Fruit fly (Drosophila melanogaster): ENCODE data around the gene pn.

Gene pn

DNA sequence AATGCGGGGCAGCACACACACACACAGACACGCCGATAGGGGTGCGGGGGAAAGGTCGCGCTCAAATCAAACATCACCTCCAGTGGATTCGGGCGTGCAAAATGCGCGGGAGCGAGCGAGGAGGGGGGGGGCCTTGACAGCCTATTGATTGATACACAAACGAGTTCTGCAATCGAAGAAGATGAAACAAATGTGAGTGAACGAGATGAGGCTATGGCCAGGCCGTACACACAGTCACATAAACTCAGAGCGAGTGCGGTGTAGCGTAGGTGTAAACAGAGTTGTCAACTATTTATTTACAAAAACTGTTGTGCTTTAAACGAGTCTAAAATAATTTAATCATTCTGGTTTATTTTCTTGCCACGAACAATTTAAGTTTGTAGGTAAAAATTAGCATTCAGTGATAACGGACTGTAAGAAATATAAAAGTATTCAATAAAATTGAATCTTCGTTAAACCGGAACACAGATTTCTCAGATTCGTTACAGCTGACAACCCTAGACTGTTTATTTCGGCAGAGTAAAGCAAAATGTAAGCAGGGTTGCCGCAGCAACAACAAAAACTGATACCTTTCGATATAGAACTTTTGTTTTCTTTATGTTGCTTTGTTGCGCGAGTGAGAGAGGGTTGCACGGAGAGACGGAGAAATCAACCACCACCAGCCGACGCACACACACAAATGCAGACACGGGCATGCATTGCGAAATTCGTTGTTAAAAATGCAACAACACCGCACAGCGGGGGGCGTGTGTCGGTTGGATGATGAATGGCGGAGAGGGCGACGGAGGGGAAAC, 45.8 kb upstream of the pn start (continued):
- peak; percentile 42 for TF ChIP-seq vfl (GFP tag; optimal IDR thresholded peaks at IDR 0.05)
- TF ChIP-seq CG1529 (GFP tag; optimal IDR thresholded peaks at IDR 0.05): peak; percentile 82
- TF ChIP-seq CG11093 (GFP tag; IDR thresholded peaks at IDR 0.05): peak; percentile 55; the same call in 2 of the 3 replicates
- peak; percentile 77 for TF ChIP-seq pho (GFP tag; optimal IDR thresholded peaks at IDR 0.05)
- peak; percentile 90 for TF ChIP-seq CG10979 (tag; optimal IDR thresholded peaks at IDR 0.05)
- peak; percentile 89 for TF ChIP-seq CG2120 (GFP tag; optimal IDR thresholded peaks at IDR 0.05)
- peak; percentile 93 for TF ChIP-seq CG15269 (tag; optimal IDR thresholded peaks at IDR 0.05)
- TF ChIP-seq H2.0 (GFP tag; IDR thresholded peaks at IDR 0.05): peak; percentile 73
- peak; percentile 71 for TF ChIP-seq CG13123 (GFP tag; optimal IDR thresholded peaks at IDR 0.05)
- TF ChIP-seq NC2α (GFP tag; optimal IDR thresholded peaks at IDR 0.05): peak; percentile 63
- peak; percentile 42 for TF ChIP-seq CG7745 (tag; optimal IDR thresholded peaks at IDR 0.05)
- no peak for TF ChIP-seq TFAM (GFP tag; optimal IDR thresholded peaks at IDR 0.05)
- TF ChIP-seq HHEX (GFP tag; optimal IDR thresholded peaks at IDR 0.05): peak; percentile 92
- TF ChIP-seq bab2 (GFP tag; optimal IDR thresholded peaks at IDR 0.05): peak; percentile 85
- peak; percentile 77 for TF ChIP-seq Deaf1 (tag; optimal IDR thresholded peaks at IDR 0.05)
- TF ChIP-seq sr (GFP tag; IDR thresholded peaks at IDR 0.05): peak; percentile 69; the same call in 2 of the 3 replicates
- peak; percentile 64 for TF ChIP-seq NC2β (GFP tag; optimal IDR thresholded peaks at IDR 0.05)
- no peak for TF ChIP-seq zen2 (GFP tag; IDR thresholded peaks at IDR 0.05; ENCODE audit: partially characterized antibody)
- TF ChIP-seq eyg (GFP tag; optimal IDR thresholded peaks at IDR 0.05): peak; percentile 70
- TF ChIP-seq Opbp (GFP tag; IDR thresholded peaks at IDR 0.05; ENCODE audit: partially characterized antibody): no peak
- TF ChIP-seq CG6689 (GFP tag; IDR thresholded peaks at IDR 0.05): peak; percentile 89
- TF ChIP-seq Nf-YA (GFP tag; IDR thresholded peaks at IDR 0.05): peak; percentile 59
- no peak for TF ChIP-seq br (optimal IDR thresholded peaks at IDR 0.05)
- TF ChIP-seq schlank (tag; optimal IDR thresholded peaks at IDR 0.05): peak; percentile 79
- TF ChIP-seq Sin3A (optimal IDR thresholded peaks at IDR 0.05): no peak
- peak; percentile 54 for TF ChIP-seq CG7987 (GFP tag; optimal IDR thresholded peaks at IDR 0.05)
- TF ChIP-seq pfk (GFP tag; optimal IDR thresholded peaks at IDR 0.05): peak; percentile 52
- TF ChIP-seq CG18619 (GFP tag; optimal IDR thresholded peaks at IDR 0.05): peak; percentile 86
- TF ChIP-seq fu2 (GFP tag; optimal IDR thresholded peaks at IDR 0.05): peak; percentile 83
- TF ChIP-seq CG5180 (GFP tag; optimal IDR thresholded peaks at IDR 0.05): peak; percentile 81
- TF ChIP-seq CoRest (tag; optimal IDR thresholded peaks at IDR 0.05): peak; percentile 94
- peak; percentile 64 for TF ChIP-seq Mad (GFP tag; optimal IDR thresholded peaks at IDR 0.05)
- TF ChIP-seq CG17568 (GFP tag; optimal IDR thresholded peaks at IDR 0.05): peak; percentile 93
- no peak for TF ChIP-seq h (optimal IDR thresholded peaks at IDR 0.05)
- TF ChIP-seq lola (GFP tag; optimal IDR thresholded peaks at IDR 0.05): peak in 1 of 3 experiments; percentile 87
- TF ChIP-seq CG17912 (GFP tag; optimal IDR thresholded peaks at IDR 0.05): peak; percentile 42
- peak; percentile 88 for TF ChIP-seq Ssrp (tag; optimal IDR thresholded peaks at IDR 0.05)
- no peak for TF ChIP-seq lov (optimal IDR thresholded peaks at IDR 0.05)
- TF ChIP-seq lov (GFP tag; IDR thresholded peaks at IDR 0.05): 0 out of 3 replicates have a peak, but pooled peaks have one; percentile 57
- peak; percentile 98 for TF ChIP-seq sens (GFP tag)
- TF ChIP-seq H15 (GFP tag; IDR thresholded peaks at IDR 0.05): peak; percentile 72; the same call in 2 of the 3 replicates
- peak; percentile 72 for TF ChIP-seq CG14667 (GFP tag; IDR thresholded peaks at IDR 0.05)
- TF ChIP-seq CG2889 (GFP tag; IDR thresholded peaks at IDR 0.05): peak; percentile 74; the same call in 1 of the 3 replicates
- TF ChIP-seq CG6683 (GFP tag; optimal IDR thresholded peaks at IDR 0.05): peak; percentile 78
- TF ChIP-seq CG16863 (GFP tag; optimal IDR thresholded peaks at IDR 0.05): peak; percentile 77
- TF ChIP-seq CG31388 (GFP tag; optimal IDR thresholded peaks at IDR 0.05): peak; percentile 36
- peak; percentile 76 for TF ChIP-seq Hr3 (GFP tag; optimal IDR thresholded peaks at IDR 0.05)
- peak; percentile 67 for TF ChIP-seq CG3407 (GFP tag; optimal IDR thresholded peaks at IDR 0.05)
- TF ChIP-seq Doc2 (GFP tag; IDR thresholded peaks at IDR 0.05): 0 out of 2 replicates have a peak, but pooled peaks have one; percentile 26
- TF ChIP-seq Chrac-16 (GFP tag; optimal IDR thresholded peaks at IDR 0.05): peak; percentile 77
